Worm (Caenorhabditis elegans) whole organism, early embryonic: Measurements from ENCODE around the gene B0024.15.

ENCODE experiments used
- ama-1 ChIP-seq: fragments of 150-350 bp; optimal IDR thresholded peaks from 2 replicates; lab custom pipeline; 2014
- sea-1 ChIP-seq: fragments of 200-800 bp; sonication (Bioruptor generic); conservative IDR thresholded peaks from 2 replicates; pipeline ENCODE4 v1.3.6; 2022; ENCODE audit warnings: missing genetic modification characterization, missing compliant biosample characterization
- tra-4 ChIP-seq: sonication (generic microtip); optimal IDR thresholded peaks from 2 replicates; lab custom pipeline; 2017; ENCODE audit warnings: missing genetic modification characterization, missing compliant biosample characterization

DNA sequence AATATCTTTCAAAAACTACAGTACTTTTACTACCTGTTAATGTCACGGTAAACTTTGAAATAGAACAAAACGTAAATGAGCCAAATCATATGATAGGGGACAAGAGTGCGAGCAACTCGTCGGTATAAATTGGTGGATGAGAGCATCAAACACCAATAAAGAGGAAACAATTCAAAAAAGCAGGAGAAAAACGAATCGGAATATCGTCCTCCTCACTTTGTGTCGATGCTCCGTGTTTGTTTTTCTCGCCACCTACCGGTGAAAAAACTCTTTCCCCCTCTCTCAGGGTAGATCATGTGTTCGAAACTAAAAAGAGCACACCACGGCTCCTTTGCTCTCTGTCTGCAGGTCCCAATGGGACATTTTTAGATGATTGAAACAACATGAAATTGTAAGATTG lies 38.2 kb downstream of the B0024.15 start:
- no peak for TF ChIP-seq ama-1 (lab: Kevin White, UChicago)
- TF ChIP-seq sea-1 (GFP tag; lab: Robert Waterston, UW): no peak
- no peak for TF ChIP-seq tra-4 (tag; lab: Kevin White, UChicago)
